Fruit fly (Drosophila melanogaster) whole organism: ENCODE measurements around the gene CG33946.

Experiments used
- CG8478 ChIP-seq: fragments of >200 bp; optimal IDR thresholded peaks from 2 replicates; lab custom pipeline; 2018; ENCODE audit warnings: inconsistent platforms
- Dll ChIP-seq: fragments of >200 bp; optimal IDR thresholded peaks from 2 replicates; lab custom pipeline; 2017
- EcR ChIP-seq, 2 experiments: fragments of >200 bp; optimal IDR thresholded peaks; 2 replicates each; lab custom pipeline; 2017; ENCODE audit warnings: missing biosample characterization in 2 of 2, missing genetic modification characterization in 2 of 2, missing genetic modification reagents in 2 of 2
- pan ChIP-seq: fragments of >200 bp; optimal IDR thresholded peaks from 2 replicates; lab custom pipeline; 2017
- psq ChIP-seq: fragments of >200 bp; optimal IDR thresholded peaks from 2 replicates; lab custom pipeline; 2017
- usp ChIP-seq: fragments of >200 bp; optimal IDR thresholded peaks from 2 replicates; lab custom pipeline; 2017; ENCODE audit warnings: missing biosample characterization, missing genetic modification characterization, mixed read lengths

dm6 chr3L:6256408-6257188 lies 36.2 kb downstream of the CG33946 start, which contains the start of gene Best2:
- TF ChIP-seq CG8478 (lab: Kevin White, UChicago) (no peak), psq (no peak), Dll (lab: Kevin White, UChicago) (no peak), pan (lab: Kevin White, UChicago) (no peak), EcR (GFP tag; optimal IDR thresholded peaks at IDR 0.05; lab: Kevin White, UChicago) (no peak), usp (GFP tag; lab: Kevin White, UChicago) (no peak)
